Worm (Caenorhabditis elegans) whole organism, early embryonic: ENCODE results near the gene K12H4.7.

Experiments
- ama-1 ChIP-seq: fragments of 150-350 bp; optimal IDR thresholded peaks from 2 replicates; lab custom pipeline; 2014
- ceh-13 ChIP-seq: fragments of 200-800 bp; sonication (Bioruptor generic); optimal IDR thresholded peaks from 2 replicates; lab custom pipeline; 2018; ENCODE audit warnings: mild to moderate bottlenecking, missing genetic modification characterization, missing compliant biosample characterization
- flt-1 ChIP-seq: fragments of 200-800 bp; sonication (Bioruptor generic); IDR thresholded peaks from 2 replicates; pipeline ENCODE4 v1.3.6; 2022; ENCODE audit warnings: missing genetic modification characterization, missing compliant biosample characterization
- hmbx-1 ChIP-seq: sonication (generic microtip); optimal IDR thresholded peaks from 2 replicates; lab custom pipeline; 2016; ENCODE audit warnings: mild to moderate bottlenecking, missing genetic modification characterization, missing compliant biosample characterization
- hmg-4 ChIP-seq: fragments of 200-800 bp; sonication (Bioruptor generic); optimal IDR thresholded peaks from 2 replicates; lab custom pipeline; 2018; ENCODE audit warnings: mild to moderate bottlenecking, missing genetic modification characterization, missing compliant biosample characterization

DNA sequence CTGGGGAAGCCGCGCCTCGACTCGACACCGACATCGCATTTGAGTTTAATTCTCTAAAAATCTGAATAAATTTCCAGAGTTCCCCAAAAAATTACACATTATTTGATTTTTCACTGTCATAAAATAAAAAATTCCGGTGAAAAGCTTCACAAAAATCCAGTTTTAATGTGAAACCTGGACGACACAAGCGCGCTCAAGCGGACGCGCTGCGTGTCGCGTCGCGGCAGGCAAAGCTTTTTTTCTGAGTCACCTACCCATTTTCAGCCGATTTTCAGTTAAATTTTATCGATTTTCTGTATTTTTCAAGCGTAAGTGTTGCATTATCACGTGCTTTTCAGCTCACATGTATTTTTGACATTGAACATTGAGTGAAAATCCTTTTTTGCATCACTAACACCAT lies 41.1 kb downstream of the K12H4.7 start, which contains the start of gene cit-1.1:
- TF ChIP-seq ama-1 (lab: Kevin White, UChicago) (no peak), flt-1 (no peak), ceh-13 (GFP tag; lab: Kevin White, UChicago) (no peak), hmg-4 (no peak), hmbx-1 (tag; lab: Kevin White, UChicago) (no peak)
